Fruit fly (Drosophila melanogaster): ENCODE results near the gene Nadsyn.

Nadsyn gene

dm6 chrX:13748906-13749872 is 31.1 kb upstream of the Nadsyn start:
- TF ChIP-seq CG8478 (optimal IDR thresholded peaks at IDR 0.05), result no peak
- TF ChIP-seq CTCF (optimal IDR thresholded peaks at IDR 0.05), result no peak

dm6 chrX:13747635-13748467 is 29.8 kb upstream of the Nadsyn start:
- TF ChIP-seq CTCF (optimal IDR thresholded peaks at IDR 0.05), result no peak
- no peak for TF ChIP-seq CG8478 (optimal IDR thresholded peaks at IDR 0.05)

dm6 chrX:13747052-13747451 is 29.0 kb upstream of the Nadsyn start:
- no peak for TF ChIP-seq CG8478 (optimal IDR thresholded peaks at IDR 0.05)
- TF ChIP-seq CTCF (optimal IDR thresholded peaks at IDR 0.05), result no peak

dm6 chrX:13744599-13745052 is 26.5 kb upstream of the Nadsyn start, which contains the start of gene Grip91:
Gene Grip91 (minus strand): TSS chrX:13744683.
- TF ChIP-seq CG8478 (optimal IDR thresholded peaks at IDR 0.05) (no peak), CTCF (optimal IDR thresholded peaks at IDR 0.05) (peak; percentile 2 to 31)

dm6 chrX:13740992-13741391 is 22.9 kb upstream of the Nadsyn start:
- TF ChIP-seq CG8478 (optimal IDR thresholded peaks at IDR 0.05) (no peak), CTCF (optimal IDR thresholded peaks at IDR 0.05) (no peak)

DNA sequence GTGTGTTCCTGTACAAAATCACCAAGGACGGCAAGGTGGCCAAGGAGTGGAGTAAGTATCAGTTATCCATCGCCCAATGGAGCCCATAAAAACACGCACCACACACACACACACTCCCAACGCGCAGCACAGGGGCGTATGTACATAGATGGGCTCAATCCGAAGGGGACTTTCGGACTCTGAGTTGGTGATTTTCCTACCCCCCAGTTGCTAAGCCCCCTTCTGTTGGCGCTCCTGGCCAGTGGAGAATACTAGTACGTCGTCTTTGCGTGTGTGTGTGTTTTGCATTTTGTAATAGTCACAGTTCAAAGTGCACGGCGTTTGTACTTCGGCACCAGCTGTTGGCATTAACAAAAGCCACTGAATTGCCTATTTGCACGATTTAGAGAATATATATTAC is 22.0 kb upstream of the Nadsyn start:
- TF ChIP-seq CTCF (optimal IDR thresholded peaks at IDR 0.05) (no peak), CG8478 (optimal IDR thresholded peaks at IDR 0.05) (no peak)

dm6 chrX:13739411-13739888 is 21.4 kb upstream of the Nadsyn start, which contains the start of gene CG11151:
Gene CG11151 (plus strand): TSS chrX:13739744.
- TF ChIP-seq CTCF (optimal IDR thresholded peaks at IDR 0.05), result peak in 1 of 2 experiments; percentile 20
- TF ChIP-seq CG8478 (optimal IDR thresholded peaks at IDR 0.05), result no peak

dm6 chrX:13737939-13738338 is 19.9 kb upstream of the Nadsyn start, which contains the start of gene CG11134:
Gene CG11134 (plus strand): TSS chrX:13737942.
- TF ChIP-seq CTCF (optimal IDR thresholded peaks at IDR 0.05) (no peak), CG8478 (optimal IDR thresholded peaks at IDR 0.05) (no peak)

- TF ChIP-seq CTCF (optimal IDR thresholded peaks at IDR 0.05) (peak in 1 of 2 experiments; percentile 51), CG8478 (optimal IDR thresholded peaks at IDR 0.05) (no peak)
Observed at dm6 chrX:13736174-13736482, 18.0 kb upstream of the Nadsyn start, which contains the start of gene g. Gene g (minus strand): TSS chrX:13736278.

DNA sequence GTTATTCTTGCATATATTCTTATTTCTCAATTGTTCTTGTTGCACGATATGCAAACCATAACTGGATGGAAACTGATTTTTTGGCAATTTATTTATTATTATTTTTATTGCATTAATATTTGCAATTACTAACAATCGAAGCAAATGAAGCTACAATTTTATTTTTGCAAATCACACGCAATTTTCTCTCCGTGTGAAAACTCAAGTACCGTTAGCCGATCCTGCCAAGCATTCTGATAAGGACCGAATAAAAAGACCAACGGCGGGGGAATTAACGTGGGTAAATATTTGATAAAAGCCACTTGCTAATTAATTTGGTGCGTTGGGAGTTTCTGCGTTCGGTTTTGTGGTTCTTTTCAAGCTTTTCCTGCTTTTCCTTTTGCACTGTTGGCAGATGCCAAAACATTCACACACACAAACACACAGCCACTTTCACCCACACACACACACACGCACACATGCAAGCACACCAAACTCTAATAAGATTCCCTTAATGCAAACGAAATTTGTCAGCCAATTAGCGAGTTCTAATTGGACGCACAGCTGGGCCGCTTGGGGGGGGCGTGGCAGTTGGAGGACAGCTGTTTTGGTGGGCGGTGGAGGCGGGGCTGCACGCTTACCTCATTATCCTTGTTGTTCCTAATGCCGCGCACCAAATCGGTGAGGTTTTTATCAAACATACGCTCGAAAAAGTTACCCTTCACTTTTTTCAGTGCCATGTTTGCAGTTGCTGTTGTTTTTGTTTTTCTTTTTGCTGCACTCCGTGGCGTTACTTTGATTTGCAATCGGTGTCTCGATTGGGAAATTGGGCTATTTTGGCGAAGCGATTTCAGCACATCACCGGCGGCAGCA is 17.5 kb upstream of the Nadsyn start:
- TF ChIP-seq CG8478 (optimal IDR thresholded peaks at IDR 0.05) (no peak), CTCF (optimal IDR thresholded peaks at IDR 0.05) (no peak)

DNA sequence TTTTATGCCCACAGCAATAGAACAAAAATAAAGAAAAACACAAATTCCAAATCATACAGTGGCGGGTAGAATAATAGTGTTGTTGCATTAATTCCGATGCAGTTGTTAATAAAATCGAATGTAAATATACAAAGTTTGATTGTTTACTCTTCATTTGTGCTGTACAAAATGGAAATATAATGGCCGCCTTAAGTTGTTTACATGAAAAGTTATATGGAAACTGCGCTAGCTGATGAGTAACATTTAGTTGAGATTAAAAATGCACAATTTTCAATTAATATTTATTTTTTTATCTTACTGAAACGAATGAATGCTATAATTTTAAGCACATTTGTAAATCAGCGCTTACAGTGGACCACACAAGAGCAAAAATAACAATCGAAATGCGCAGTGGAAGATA is 16.8 kb upstream of the Nadsyn start:
- TF ChIP-seq CTCF (optimal IDR thresholded peaks at IDR 0.05) (no peak), CG8478 (optimal IDR thresholded peaks at IDR 0.05) (no peak)

- TF ChIP-seq CTCF (optimal IDR thresholded peaks at IDR 0.05), result no peak
- no peak for TF ChIP-seq CG8478 (optimal IDR thresholded peaks at IDR 0.05)
Observed at dm6 chrX:13721934-13722333, 3.8 kb upstream of the Nadsyn start, which contains the start of the genes Mrgn1 and mus101. Gene Mrgn1 (minus strand): TSS chrX:13721977. Gene mus101 (plus strand): TSS chrX:13722246.

DNA sequence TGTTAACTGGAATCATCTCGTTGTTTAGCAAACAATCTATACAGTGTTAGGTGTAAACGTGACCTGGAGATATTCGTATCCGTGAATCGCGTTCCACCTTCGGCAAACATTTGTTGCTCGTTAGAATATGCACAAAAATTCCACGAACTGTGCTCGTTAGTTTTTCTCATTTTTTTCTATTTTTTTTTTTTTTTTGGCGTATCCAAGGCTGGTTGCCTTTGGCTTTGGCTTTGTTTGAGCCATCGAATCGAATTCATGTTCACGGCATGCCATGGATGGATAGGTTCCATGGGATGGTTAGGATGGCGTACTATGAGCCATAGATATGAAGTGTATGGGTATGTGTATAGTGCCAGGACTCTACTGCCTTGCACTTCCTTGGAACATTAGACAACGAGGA is 18.4 kb downstream of the Nadsyn start:
- TF ChIP-seq CTCF (optimal IDR thresholded peaks at IDR 0.05), result no peak
- no peak for TF ChIP-seq CG8478 (optimal IDR thresholded peaks at IDR 0.05)

Data from S2 (cell line).